Fruit fly (Drosophila melanogaster) whole organism, prepupa: Measurements from ENCODE around the gene pip.

Experiments
- CG10631 ChIP-seq: fragments of 200-800 bp; sonication (Bioruptor generic); optimal IDR thresholded peaks from 2 replicates; lab custom pipeline; 2016; ENCODE audit warnings: missing biosample characterization, missing genetic modification characterization
- CG16779 ChIP-seq: fragments of 200-800 bp; sonication (Bioruptor generic); optimal IDR thresholded peaks from 3 replicates; lab custom pipeline; 2017; ENCODE audit warnings: missing biosample characterization, mild to moderate bottlenecking, missing genetic modification characterization
- Hr39 ChIP-seq: fragments of 200-800 bp; sonication (Bioruptor generic); optimal IDR thresholded peaks from 2 replicates; lab custom pipeline; 2016; ENCODE audit warnings: missing biosample characterization, missing genetic modification characterization
- Lpt ChIP-seq: fragments of 200-800 bp; sonication (Bioruptor generic); optimal IDR thresholded peaks from 3 replicates; lab custom pipeline; 2016; ENCODE audit warnings: missing biosample characterization, missing genetic modification characterization
- OdsH ChIP-seq: fragments of 200-800 bp; sonication (Bioruptor generic); optimal IDR thresholded peaks from 3 replicates; lab custom pipeline; 2016; ENCODE audit warnings: missing biosample characterization, missing genetic modification characterization
- Sox15 ChIP-seq: fragments of 200-800 bp; sonication (Bioruptor generic); optimal IDR thresholded peaks from 3 replicates; lab custom pipeline; 2016; ENCODE audit warnings: missing biosample characterization, missing genetic modification characterization
- dac ChIP-seq: fragments of 200-800 bp; sonication (Bioruptor generic); optimal IDR thresholded peaks from 2 replicates; lab custom pipeline; 2017; ENCODE audit warnings: missing biosample characterization, mild to moderate bottlenecking, missing genetic modification characterization
- fkh ChIP-seq: fragments of 200-800 bp; sonication (Bioruptor generic); optimal IDR thresholded peaks from 3 replicates; lab custom pipeline; 2017; ENCODE audit warnings: missing biosample characterization, mild to moderate bottlenecking, missing genetic modification characterization, moderate library complexity

dm6 chr3L:19280283-19280682 is 57.1 kb downstream of the pip start:
- TF ChIP-seq fkh (GFP tag; lab: Kevin White, UChicago) (no peak), Hr39 (GFP tag; lab: Kevin White, UChicago) (no peak), dac (GFP tag; lab: Kevin White, UChicago) (no peak), CG16779 (tag; lab: Kevin White, UChicago) (no peak), Lpt (no peak), OdsH (GFP tag; lab: Kevin White, UChicago) (no peak), CG10631 (GFP tag; lab: Kevin White, UChicago) (no peak), Sox15 (no peak)
